Fruit fly (Drosophila melanogaster): ENCODE measurements around the gene mth.

Gene mth

DNA sequence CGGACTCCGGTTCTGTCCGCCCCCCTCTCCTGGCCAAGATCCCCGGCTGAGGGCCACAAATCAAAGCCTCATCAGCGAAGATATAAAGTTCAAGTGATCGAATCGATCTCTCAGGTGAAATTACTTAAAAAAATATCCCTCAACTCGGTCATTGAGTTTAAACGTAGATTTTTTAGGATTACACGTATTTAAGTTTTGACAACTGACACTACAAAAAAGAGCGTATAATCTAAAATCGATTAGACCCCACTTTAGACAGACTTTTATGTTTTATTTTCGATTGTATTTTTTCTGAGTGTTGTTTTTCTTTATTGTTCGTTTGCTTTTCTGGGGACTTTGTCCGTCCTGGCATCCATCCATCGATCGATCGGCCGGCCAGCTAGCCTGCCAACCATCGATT is 38.3 kb upstream of the mth start:
- TF ChIP-seq CG8159 (tag; optimal IDR thresholded peaks at IDR 0.05), result peak; percentile 63
- TF ChIP-seq CG32121 (GFP tag; IDR thresholded peaks at IDR 0.05), result no peak
- TF ChIP-seq CG17806 (tag; optimal IDR thresholded peaks at IDR 0.05), result peak; percentile 54
- peak; percentile 48 for TF ChIP-seq CG34367 (tag; optimal IDR thresholded peaks at IDR 0.05)
- no peak for TF ChIP-seq CG4496 (GFP tag; IDR thresholded peaks at IDR 0.05)
- peak; percentile 36 for TF ChIP-seq CG9948 (tag; optimal IDR thresholded peaks at IDR 0.05)
- TF ChIP-seq Pif1A (GFP tag; optimal IDR thresholded peaks at IDR 0.05), result no peak
- peak; percentile 54 for TF ChIP-seq CG15710 (tag; optimal IDR thresholded peaks at IDR 0.05)

- TF ChIP-seq CG10348 (GFP tag; IDR thresholded peaks at IDR 0.05), result no peak
- no peak for TF ChIP-seq fd96Ca (GFP tag; IDR thresholded peaks at IDR 0.05)
- no peak for TF ChIP-seq CG12605 (GFP tag; IDR thresholded peaks at IDR 0.05)
- TF ChIP-seq Pif1A (GFP tag; optimal IDR thresholded peaks at IDR 0.05), result no peak
These were observed 34.3 kb upstream of the mth start for dm6 chr3L:380886-381546.

DNA sequence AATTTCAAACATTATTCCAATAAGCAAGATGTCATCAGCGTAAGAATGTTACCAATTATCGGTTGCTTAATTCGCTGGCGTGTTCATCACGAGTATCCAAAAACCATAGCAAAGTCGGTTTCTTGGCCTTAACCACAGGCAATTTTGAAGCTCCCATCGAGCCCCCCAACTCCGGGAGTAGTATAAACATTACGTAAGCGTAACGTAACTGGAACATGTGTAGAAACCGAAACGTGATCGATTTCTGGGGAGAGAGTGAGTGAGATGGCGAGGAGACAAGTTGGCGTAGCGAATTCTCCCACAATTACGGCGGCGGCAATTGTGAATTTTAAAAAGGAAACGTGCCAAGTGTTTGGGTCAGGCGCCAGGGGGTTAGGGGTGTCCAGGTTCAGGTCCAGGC is 32.1 kb upstream of the mth start:
- TF ChIP-seq CG8301 (tag; optimal IDR thresholded peaks at IDR 0.05) (no peak), CG17806 (tag; optimal IDR thresholded peaks at IDR 0.05) (no peak), Ets98B (GFP tag; IDR thresholded peaks at IDR 0.05) (no peak)

dm6 chr3L:378072-378423 is 31.3 kb upstream of the mth start:
- TF ChIP-seq CG34367 (tag; optimal IDR thresholded peaks at IDR 0.05) (no peak), rn (GFP tag; IDR thresholded peaks at IDR 0.05) (no peak), D1 (tag; optimal IDR thresholded peaks at IDR 0.05) (no peak), CG13204 (GFP tag; optimal IDR thresholded peaks at IDR 0.05) (no peak), CG4496 (GFP tag; IDR thresholded peaks at IDR 0.05) (no peak), gl (tag; optimal IDR thresholded peaks at IDR 0.05) (no peak), CG15710 (tag; optimal IDR thresholded peaks at IDR 0.05) (no peak), CG12605 (GFP tag; IDR thresholded peaks at IDR 0.05) (no peak), CG17806 (tag; optimal IDR thresholded peaks at IDR 0.05) (no peak), Ets98B (GFP tag; IDR thresholded peaks at IDR 0.05) (no peak)

DNA sequence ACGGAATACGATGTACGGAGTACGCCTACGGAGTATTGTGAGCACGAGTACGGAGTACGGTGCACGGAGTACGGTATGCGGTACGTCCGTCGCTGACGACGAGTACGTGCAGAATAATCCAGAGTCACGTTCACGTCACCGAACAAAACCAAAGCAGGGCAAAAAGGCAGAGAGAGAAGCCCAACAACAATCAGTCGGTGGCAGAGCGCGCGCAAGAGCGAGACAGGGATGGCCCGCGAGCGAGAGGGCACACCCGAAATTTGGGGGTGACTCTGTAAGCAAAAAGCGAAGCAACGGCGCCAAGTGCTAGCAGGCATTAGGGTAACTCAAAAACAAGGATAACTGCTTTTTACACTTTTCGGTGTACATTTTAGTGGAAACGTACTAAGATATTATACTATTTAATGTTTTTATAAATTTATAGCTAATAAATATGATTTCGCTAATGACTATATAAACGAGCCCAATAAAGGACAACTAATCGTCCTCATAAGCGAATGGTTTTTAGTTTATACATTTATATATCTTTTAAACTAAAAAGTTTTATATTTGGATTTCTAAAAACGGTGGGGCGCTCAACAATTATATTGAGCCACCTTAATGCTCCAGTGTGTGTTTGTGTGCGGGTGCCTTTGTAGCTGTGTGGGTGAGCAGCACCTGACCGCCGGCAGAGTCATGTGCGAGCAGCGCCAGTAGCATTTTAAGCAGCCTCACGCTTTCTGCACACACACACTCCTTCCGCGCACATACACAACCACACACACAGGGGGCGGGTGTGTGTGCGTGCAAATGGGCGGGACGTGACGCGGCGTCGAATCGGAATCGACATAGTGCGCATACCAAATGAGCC is 30.7 kb upstream of the mth start:
- TF ChIP-seq gl (tag; optimal IDR thresholded peaks at IDR 0.05) (no peak), rn (GFP tag; IDR thresholded peaks at IDR 0.05) (no peak), Pif1B (GFP tag; optimal IDR thresholded peaks at IDR 0.05) (peak; percentile 48), CG15710 (tag; optimal IDR thresholded peaks at IDR 0.05) (peak; percentile 77), CG10348 (GFP tag; IDR thresholded peaks at IDR 0.05) (no peak), CG13204 (GFP tag; optimal IDR thresholded peaks at IDR 0.05) (no peak), Ets98B (GFP tag; IDR thresholded peaks at IDR 0.05) (no peak), CG32121 (GFP tag; IDR thresholded peaks at IDR 0.05) (peak; percentile 48; the same call in 1 of the 2 replicates), CG8301 (tag; optimal IDR thresholded peaks at IDR 0.05) (peak; percentile 59), CG8159 (tag; optimal IDR thresholded peaks at IDR 0.05) (peak; percentile 89), fd96Ca (GFP tag; IDR thresholded peaks at IDR 0.05) (no peak), CG4496 (GFP tag; IDR thresholded peaks at IDR 0.05) (peak; percentile 65; the same call in 2 of the 3 replicates), CG12605 (GFP tag; IDR thresholded peaks at IDR 0.05) (no peak), CG17806 (tag; optimal IDR thresholded peaks at IDR 0.05) (peak; percentile 72), CG9948 (tag; optimal IDR thresholded peaks at IDR 0.05) (peak; percentile 69), D1 (tag; optimal IDR thresholded peaks at IDR 0.05) (no peak), Snoo (tag; optimal IDR thresholded peaks at IDR 0.05) (peak; percentile 69), EcR (GFP tag; optimal IDR thresholded peaks at IDR 0.05) (no peak), Pif1A (GFP tag; optimal IDR thresholded peaks at IDR 0.05) (peak; percentile 66), CG14655 (GFP tag; optimal IDR thresholded peaks at IDR 0.05) (peak; percentile 68), CG34367 (tag; optimal IDR thresholded peaks at IDR 0.05) (peak; percentile 50)

DNA sequence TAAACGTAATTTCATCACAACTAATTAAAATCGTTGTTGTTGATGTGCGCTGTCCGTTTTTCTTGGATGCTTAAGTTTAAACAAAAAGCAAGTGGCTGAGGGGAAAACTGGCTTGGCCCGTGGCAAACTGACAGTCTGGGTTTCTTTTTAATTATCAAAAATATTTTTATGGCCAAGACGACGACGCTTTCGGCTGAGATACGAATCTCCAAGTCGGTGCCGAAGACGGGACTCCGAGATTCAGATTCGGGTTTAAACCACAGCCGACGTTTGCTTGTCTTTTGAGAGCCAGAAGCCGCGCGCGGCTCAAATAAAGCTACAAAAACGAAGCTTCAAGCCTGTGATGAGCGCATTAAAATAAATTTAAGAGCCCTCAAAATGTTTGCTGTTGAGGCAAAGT is 28.9 kb upstream of the mth start:
- TF ChIP-seq CG15710 (tag; optimal IDR thresholded peaks at IDR 0.05) (no peak), CG8301 (tag; optimal IDR thresholded peaks at IDR 0.05) (no peak), CG14655 (GFP tag; optimal IDR thresholded peaks at IDR 0.05) (no peak)

DNA sequence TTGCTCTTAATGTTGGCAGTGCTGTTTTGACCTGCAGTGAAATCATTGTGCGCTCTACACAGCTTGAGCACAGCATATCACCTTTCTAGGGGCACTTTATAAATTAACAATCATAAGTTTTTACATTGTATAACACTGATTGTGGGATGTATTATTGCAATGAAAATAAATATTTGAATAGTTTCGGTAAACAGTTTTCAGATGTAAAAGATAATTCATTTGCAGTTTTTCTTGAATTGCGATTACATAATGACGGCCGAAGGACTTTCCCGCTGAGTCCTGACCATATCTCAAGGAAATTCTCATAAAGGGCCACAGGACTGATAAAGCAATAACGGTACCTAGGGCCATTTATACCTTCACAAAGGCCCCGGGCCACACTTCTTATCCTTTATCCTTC is 27.8 kb upstream of the mth start:
- TF ChIP-seq CG10348 (GFP tag; IDR thresholded peaks at IDR 0.05) (no peak), fd96Ca (GFP tag; IDR thresholded peaks at IDR 0.05) (no peak), Snoo (tag; optimal IDR thresholded peaks at IDR 0.05) (no peak), CG32121 (GFP tag; IDR thresholded peaks at IDR 0.05) (no peak), EcR (GFP tag; optimal IDR thresholded peaks at IDR 0.05) (no peak), CG15710 (tag; optimal IDR thresholded peaks at IDR 0.05) (no peak), CG13204 (GFP tag; optimal IDR thresholded peaks at IDR 0.05) (no peak), CG8159 (tag; optimal IDR thresholded peaks at IDR 0.05) (no peak), CG17806 (tag; optimal IDR thresholded peaks at IDR 0.05) (no peak), rn (GFP tag; IDR thresholded peaks at IDR 0.05) (no peak), Pif1B (GFP tag; optimal IDR thresholded peaks at IDR 0.05) (no peak), CG14655 (GFP tag; optimal IDR thresholded peaks at IDR 0.05) (no peak), gl (tag; optimal IDR thresholded peaks at IDR 0.05) (no peak), CG8301 (tag; optimal IDR thresholded peaks at IDR 0.05) (no peak), Ets98B (GFP tag; IDR thresholded peaks at IDR 0.05) (no peak), CG12605 (GFP tag; IDR thresholded peaks at IDR 0.05) (no peak), CG4496 (GFP tag; IDR thresholded peaks at IDR 0.05) (no peak), CG9948 (tag; optimal IDR thresholded peaks at IDR 0.05) (no peak), CG34367 (tag; optimal IDR thresholded peaks at IDR 0.05) (no peak), D1 (tag; optimal IDR thresholded peaks at IDR 0.05) (no peak)
